Worm (Caenorhabditis elegans) whole organism, young adult: ENCODE data around the gene aptf-3.
A peak's percentile ranks its signal among the peaks of the same experiment; 100 is the strongest.

Experiments
- B0035.1 ChIP-seq: sonication (generic microtip); optimal IDR thresholded peaks from 2 replicates; lab custom pipeline; 2016; ENCODE audit warnings: missing genetic modification characterization, mild to moderate bottlenecking, missing compliant biosample characterization, missing genotype, missing genetic modification reagents
- F10E7.11 ChIP-seq: sonication (generic microtip); optimal IDR thresholded peaks from 2 replicates; lab custom pipeline; 2017; ENCODE audit warnings: mild to moderate bottlenecking, missing genetic modification characterization, moderate library complexity, missing compliant biosample characterization
- F23B12.7 ChIP-seq: sonication (generic microtip); optimal IDR thresholded peaks from 2 replicates; lab custom pipeline; 2017; ENCODE audit warnings: missing genetic modification characterization, mild to moderate bottlenecking, missing compliant biosample characterization, antibody characterized with exemption, moderate library complexity; ENCODE audit not compliant: insufficient read depth
- F52B5.7 ChIP-seq: sonication (generic microtip); optimal IDR thresholded peaks from 2 replicates; lab custom pipeline; 2016; ENCODE audit warnings: mild to moderate bottlenecking, missing genetic modification characterization, missing compliant biosample characterization
- F55B11.4 ChIP-seq: sonication (generic microtip); optimal IDR thresholded peaks from 2 replicates; lab custom pipeline; 2016; ENCODE audit warnings: missing compliant biosample characterization, missing genetic modification characterization, borderline replicate concordance; ENCODE audit not compliant: insufficient read depth
- F57C9.4 ChIP-seq: sonication (generic microtip); optimal IDR thresholded peaks from 2 replicates; lab custom pipeline; 2017; ENCODE audit warnings: mild to moderate bottlenecking, missing genetic modification characterization, missing compliant biosample characterization
- K11D2.4 ChIP-seq: fragments of 200-800 bp; sonication (Bioruptor generic); IDR thresholded peaks from 2 replicates; pipeline ENCODE4 v1.3.6; 2022; ENCODE audit warnings: missing genetic modification reagents, missing genetic modification characterization, missing compliant biosample characterization
- K12H6.12 ChIP-seq: fragments of 200-800 bp; sonication (Bioruptor generic); optimal IDR thresholded peaks from 2 replicates; lab custom pipeline; 2018; ENCODE audit warnings: mild to moderate bottlenecking, missing genetic modification characterization, missing compliant biosample characterization
- T07F8.4 ChIP-seq: sonication (generic microtip); optimal IDR thresholded peaks from 2 replicates; lab custom pipeline; 2016; ENCODE audit warnings: mild to moderate bottlenecking, missing genetic modification characterization, moderate library complexity, missing compliant biosample characterization
- Y53G8AR.9 ChIP-seq: fragments of 200-800 bp; sonication (Bioruptor generic); conservative IDR thresholded peaks from 2 replicates; pipeline ENCODE4 v1.3.6; 2022; ENCODE audit warnings: missing genetic modification reagents, missing genetic modification characterization, missing compliant biosample characterization
- Y67H2A.10 ChIP-seq: fragments of 200-800 bp; sonication (Bioruptor generic); conservative IDR thresholded peaks from 2 replicates; pipeline ENCODE4 v1.3.6; 2022; ENCODE audit warnings: missing genetic modification reagents, missing genetic modification characterization, missing compliant biosample characterization
- Y95B8A.8 ChIP-seq: fragments of 200-800 bp; sonication (Bioruptor generic); IDR thresholded peaks from 2 replicates; pipeline ENCODE4 v1.3.6; 2022; ENCODE audit warnings: missing genetic modification reagents, missing genetic modification characterization, missing compliant biosample characterization
- ZK185.1 ChIP-seq: sonication (generic microtip); optimal IDR thresholded peaks from 2 replicates; lab custom pipeline; 2016; ENCODE audit warnings: mild to moderate bottlenecking, missing genetic modification characterization, missing compliant biosample characterization; ENCODE audit not compliant: poor library complexity, severe bottlenecking
- ccch-3 ChIP-seq: fragments of 200-800 bp; sonication (Bioruptor generic); optimal IDR thresholded peaks from 2 replicates; lab custom pipeline; 2018; ENCODE audit warnings: mild to moderate bottlenecking, missing genetic modification characterization, missing compliant biosample characterization
- ceh-40 ChIP-seq: fragments of 200-800 bp; sonication (Bioruptor generic); IDR thresholded peaks from 2 replicates; pipeline ENCODE4 v1.3.6; 2022; ENCODE audit warnings: missing genetic modification characterization, missing compliant biosample characterization
- ceh-91 ChIP-seq: fragments of 200-800 bp; sonication (Bioruptor generic); IDR thresholded peaks from 2 replicates; pipeline ENCODE4 v1.3.6; 2022; ENCODE audit warnings: missing genetic modification reagents, missing genetic modification characterization, missing compliant biosample characterization
- egl-44 ChIP-seq: fragments of 200-800 bp; sonication (Bioruptor generic); IDR thresholded peaks from 2 replicates; pipeline ENCODE4 v1.3.6; 2022; ENCODE audit warnings: missing genetic modification reagents, missing genetic modification characterization, missing compliant biosample characterization
- egrh-3 ChIP-seq: fragments of 200-800 bp; sonication (Bioruptor generic); IDR thresholded peaks from 2 replicates; pipeline ENCODE4 v1.3.6; 2022; ENCODE audit warnings: missing genetic modification reagents, missing genetic modification characterization, missing compliant biosample characterization
- ekl-4 ChIP-seq: fragments of 200-800 bp; sonication (Bioruptor generic); IDR thresholded peaks from 2 replicates; pipeline ENCODE4 v1.3.6; 2022; ENCODE audit warnings: missing genetic modification reagents, missing genetic modification characterization, missing compliant biosample characterization
- hlh-12 ChIP-seq: sonication (generic microtip); optimal IDR thresholded peaks from 2 replicates; lab custom pipeline; 2016; ENCODE audit warnings: missing genetic modification characterization, missing compliant biosample characterization
- hrde-1 ChIP-seq: sonication (generic microtip); optimal IDR thresholded peaks from 2 replicates; lab custom pipeline; 2016; ENCODE audit warnings: missing genetic modification characterization, mild to moderate bottlenecking, missing compliant biosample characterization, moderate library complexity, missing genotype, missing genetic modification reagents, borderline replicate concordance
- lin-54 ChIP-seq: fragments of 200-800 bp; sonication (Bioruptor generic); optimal IDR thresholded peaks from 2 replicates; lab custom pipeline; 2018; ENCODE audit warnings: mild to moderate bottlenecking, missing genetic modification characterization, missing compliant biosample characterization
- lir-1 ChIP-seq: fragments of 200-800 bp; sonication (Bioruptor generic); conservative IDR thresholded peaks from 2 replicates; pipeline ENCODE4 v1.3.6; 2022; ENCODE audit warnings: missing genetic modification reagents, missing genetic modification characterization, missing compliant biosample characterization
- madf-3 ChIP-seq: fragments of 200-800 bp; sonication (Bioruptor generic); IDR thresholded peaks from 2 replicates; pipeline ENCODE4 v1.3.6; 2022; ENCODE audit warnings: missing genetic modification reagents, missing genetic modification characterization, missing compliant biosample characterization
- mcd-1 ChIP-seq: fragments of 200-800 bp; sonication (Bioruptor generic); IDR thresholded peaks from 2 replicates; pipeline ENCODE4 v1.3.6; 2022; ENCODE audit warnings: missing genetic modification reagents, missing genetic modification characterization, missing compliant biosample characterization
- mxl-1 ChIP-seq: sonication (generic microtip); optimal IDR thresholded peaks from 2 replicates; lab custom pipeline; 2016; ENCODE audit warnings: missing genetic modification characterization, missing compliant biosample characterization
- nfya-1 ChIP-seq: sonication (generic microtip); optimal IDR thresholded peaks from 2 replicates; lab custom pipeline; 2017; ENCODE audit warnings: antibody characterized with exemption, missing compliant biosample characterization, missing genetic modification characterization, borderline replicate concordance; ENCODE audit not compliant: insufficient read depth
- nhr-120 ChIP-seq: fragments of 200-800 bp; sonication (Bioruptor generic); IDR thresholded peaks from 2 replicates; pipeline ENCODE4 v1.3.6; 2022; ENCODE audit warnings: missing genetic modification characterization, missing compliant biosample characterization
- nhr-27 ChIP-seq: fragments of 200-800 bp; sonication (Bioruptor generic); optimal IDR thresholded peaks from 2 replicates; lab custom pipeline; 2018; ENCODE audit warnings: mild to moderate bottlenecking, missing genetic modification characterization, moderate library complexity, missing compliant biosample characterization
- nhr-80 ChIP-seq: sonication (generic microtip); optimal IDR thresholded peaks from 2 replicates; lab custom pipeline; 2016; ENCODE audit warnings: missing genetic modification characterization, missing compliant biosample characterization
- nhr-90 ChIP-seq: sonication (generic microtip); optimal IDR thresholded peaks from 2 replicates; lab custom pipeline; 2016; ENCODE audit warnings: missing genotype, mild to moderate bottlenecking, missing genetic modification characterization, missing compliant biosample characterization
- pbrm-1 ChIP-seq: fragments of 200-800 bp; sonication (Bioruptor generic); IDR thresholded peaks from 2 replicates; pipeline ENCODE4 v1.3.6; 2022; ENCODE audit warnings: missing genetic modification reagents, missing genetic modification characterization, missing compliant biosample characterization
- pha-4 ChIP-seq: fragments of 150-350 bp; sonication (generic microtip); optimal IDR thresholded peaks from 2 replicates; lab custom pipeline; 2014; ENCODE audit warnings: missing biosample characterization, missing genetic modification reagents, missing genetic modification characterization
- rec-8 ChIP-seq, 2 experiments: sonication (generic microtip); optimal IDR thresholded peaks; 2 replicates each; lab custom pipeline; 2016; ENCODE audit warnings: mild to moderate bottlenecking in 2 of 2, missing genetic modification characterization in 2 of 2, missing genetic modification reagents in 2 of 2, missing genotype in 2 of 2, missing biosample characterization in 1 of 2, missing compliant biosample characterization in 1 of 2, moderate library complexity in 1 of 2
- repo-1 ChIP-seq: sonication (generic microtip); optimal IDR thresholded peaks from 2 replicates; lab custom pipeline; 2017; ENCODE audit warnings: mild to moderate bottlenecking, missing genetic modification characterization, missing compliant biosample characterization
- rpc-1 ChIP-seq, 2 experiments: fragments of 150-350 bp in 1 of 2; sonication (generic microtip) in 1 of 2; optimal IDR thresholded peaks; 2 replicates each; lab custom pipeline; 2014 to 2018; ENCODE audit warnings: missing biosample characterization in 1 of 2, missing genetic modification characterization in 1 of 2, missing genetic modification reagents in 1 of 2, missing genotype in 1 of 2
- sdz-38 ChIP-seq: sonication (generic microtip); optimal IDR thresholded peaks from 2 replicates; lab custom pipeline; 2016; ENCODE audit warnings: missing genotype, missing genetic modification characterization, missing compliant biosample characterization
- sea-2 ChIP-seq: fragments of 200-800 bp; sonication (Bioruptor generic); IDR thresholded peaks from 2 replicates; pipeline ENCODE4 v1.3.6; 2022; ENCODE audit warnings: missing genetic modification characterization, missing compliant biosample characterization
- snpc-1.1 ChIP-seq: sonication (generic microtip); optimal IDR thresholded peaks from 2 replicates; lab custom pipeline; 2017; ENCODE audit warnings: missing genetic modification characterization, mild to moderate bottlenecking, missing compliant biosample characterization, antibody characterized with exemption, moderate library complexity, missing genotype, missing genetic modification reagents; ENCODE audit not compliant: insufficient read depth
- snpc-4 ChIP-seq, 5 experiments: fragments of 150-350 bp in 1 of 5; sonication (generic microtip) in 4 of 5; optimal IDR thresholded peaks; 2 replicates each; lab custom pipeline; 2014 to 2018; ENCODE audit warnings: missing genetic modification characterization in 5 of 5, missing biosample characterization in 3 of 5, antibody characterized with exemption in 2 of 5, mild to moderate bottlenecking in 2 of 5, missing compliant biosample characterization in 2 of 5, missing genotype in 2 of 5, moderate library complexity in 2 of 5, missing genetic modification reagents in 1 of 5
- tbx-9 ChIP-seq: sonication (generic microtip); optimal IDR thresholded peaks from 2 replicates; lab custom pipeline; 2016; ENCODE audit warnings: borderline replicate concordance, missing genetic modification characterization, inconsistent platforms, missing compliant biosample characterization
- tlf-1 ChIP-seq: fragments of 200-800 bp; sonication (Bioruptor generic); optimal IDR thresholded peaks from 2 replicates; lab custom pipeline; 2018; ENCODE audit warnings: mild to moderate bottlenecking, missing genetic modification characterization, missing compliant biosample characterization
- xnd-1 ChIP-seq: sonication (generic microtip); optimal IDR thresholded peaks from 2 replicates; lab custom pipeline; 2016; ENCODE audit warnings: missing genotype, missing genetic modification reagents, missing genetic modification characterization, missing compliant biosample characterization
- ztf-22 ChIP-seq: fragments of 200-800 bp; sonication (Bioruptor generic); optimal IDR thresholded peaks from 2 replicates; lab custom pipeline; 2018; ENCODE audit warnings: mild to moderate bottlenecking, missing genetic modification characterization, moderate library complexity, missing compliant biosample characterization
- ztf-6 ChIP-seq: fragments of 200-800 bp; sonication (Bioruptor generic); IDR thresholded peaks from 2 replicates; pipeline ENCODE4 v1.3.6; 2022; ENCODE audit warnings: missing genetic modification reagents, missing genetic modification characterization, missing compliant biosample characterization

Gene aptf-3

ce11 chrII:8559188-8559587 is 34.8 kb upstream of the aptf-3 start (continued):
- no peak for TF ChIP-seq B0035.1 (tag; lab: Kevin White, UChicago)
- no peak for TF ChIP-seq pha-4 (tag; lab: Kevin White, UChicago)
- no peak for TF ChIP-seq snpc-4 (GFP tag; optimal IDR thresholded peaks at IDR 0.05; lab: Kevin White, UChicago)
- no peak for TF ChIP-seq snpc-4 (tag; optimal IDR thresholded peaks at IDR 0.05; lab: Kevin White, UChicago)
- no peak for TF ChIP-seq egl-44 (GFP tag; lab: Robert Waterston, UW)
- no peak for TF ChIP-seq Y67H2A.10 (GFP tag; lab: Robert Waterston, UW)

DNA sequence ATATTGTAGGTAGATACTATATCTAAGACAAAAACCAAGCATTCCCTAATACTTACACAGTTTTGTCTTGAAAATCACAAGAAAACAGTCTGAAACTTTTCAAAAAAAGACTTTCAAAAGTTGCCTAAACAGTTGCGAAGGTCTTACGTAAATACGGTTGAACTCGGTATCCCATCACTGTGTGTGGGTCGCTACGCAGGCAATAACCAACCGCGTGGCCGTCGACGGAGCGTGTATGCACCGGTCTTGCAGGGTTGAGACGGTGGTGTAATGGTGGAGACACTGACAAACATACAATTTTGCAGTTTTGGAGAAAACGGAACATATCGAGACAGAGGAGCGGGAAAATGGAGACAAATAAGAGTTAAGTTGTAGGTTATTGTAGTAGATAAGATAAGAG is 32.8 kb upstream of the aptf-3 start, which contains the start of gene iff-2:
TSS of gene iff-2 (minus strand) at position 141 of the 400 bp plus-strand sequence.
- TF ChIP-seq nhr-80 (tag; lab: Kevin White, UChicago), result peak; percentile 100
- peak; percentile 14 for TF ChIP-seq snpc-1.1 (tag; lab: Kevin White, UChicago)
- no peak for TF ChIP-seq mxl-1 (tag; lab: Kevin White, UChicago)
- no peak for TF ChIP-seq rec-8 (tag; optimal IDR thresholded peaks at IDR 0.05; lab: Kevin White, UChicago)
- TF ChIP-seq xnd-1 (tag; lab: Kevin White, UChicago), result no peak
- TF ChIP-seq ztf-22 (GFP tag; lab: Kevin White, UChicago), result peak; percentile 95
- no peak for TF ChIP-seq hlh-12 (tag; lab: Kevin White, UChicago)
- peak; percentile 98 for TF ChIP-seq tlf-1 (GFP tag; lab: Kevin White, UChicago)
- peak; percentile 6 for TF ChIP-seq rpc-1 (optimal IDR thresholded peaks at IDR 0.05; lab: Kevin White, UChicago)
- no peak for TF ChIP-seq rpc-1 (tag; optimal IDR thresholded peaks at IDR 0.05; lab: Kevin White, UChicago)
- peak; percentile 98 for TF ChIP-seq lin-54 (GFP tag; lab: Kevin White, UChicago)
- no peak for TF ChIP-seq egrh-3 (GFP tag; lab: Robert Waterston, UW)
- no peak for TF ChIP-seq hrde-1 (tag; lab: Kevin White, UChicago)
- TF ChIP-seq T07F8.4 (tag; lab: Kevin White, UChicago), result peak; percentile 65
- no peak for TF ChIP-seq F55B11.4 (tag; lab: Kevin White, UChicago)
- TF ChIP-seq K12H6.12 (tag; lab: Kevin White, UChicago), result peak; percentile 99
- peak; percentile 62 for TF ChIP-seq nhr-27 (tag; lab: Kevin White, UChicago)
- peak; percentile 80; the same call in 1 of the 2 replicates for TF ChIP-seq nhr-120 (GFP tag; lab: Robert Waterston, UW)
- TF ChIP-seq F52B5.7 (tag; lab: Kevin White, UChicago), result peak; percentile 85
- 0 out of 2 replicates have a peak, but pooled peaks have one; percentile 64 for TF ChIP-seq ceh-40 (GFP tag; lab: Robert Waterston, UW)
- peak; percentile 92 for TF ChIP-seq Y95B8A.8 (GFP tag; lab: Robert Waterston, UW)
- peak; percentile 95 for TF ChIP-seq ZK185.1
- peak; percentile 97 for TF ChIP-seq ekl-4 (GFP tag; lab: Robert Waterston, UW)
- TF ChIP-seq lir-1 (GFP tag; lab: Robert Waterston, UW), result peak; percentile 97
- no peak for TF ChIP-seq nfya-1
- TF ChIP-seq ccch-3 (GFP tag; lab: Kevin White, UChicago), result peak; percentile 39
- peak; percentile 95 for TF ChIP-seq F23B12.7 (tag; lab: Kevin White, UChicago)
- TF ChIP-seq pbrm-1 (GFP tag; lab: Robert Waterston, UW), result peak; percentile 98
- no peak for TF ChIP-seq F57C9.4
- peak; percentile 98 for TF ChIP-seq Y53G8AR.9
- TF ChIP-seq ceh-91 (GFP tag; lab: Robert Waterston, UW), result peak; percentile 64
- TF ChIP-seq F10E7.11, result peak; percentile 23
- peak; percentile 97; the same call in 1 of the 2 replicates for TF ChIP-seq madf-3 (GFP tag; lab: Robert Waterston, UW)
- TF ChIP-seq K11D2.4 (GFP tag; lab: Robert Waterston, UW), result peak; percentile 97
- TF ChIP-seq mcd-1 (GFP tag; lab: Robert Waterston, UW), result peak; percentile 100
- TF ChIP-seq repo-1 (tag; lab: Kevin White, UChicago), result peak; percentile 93
- TF ChIP-seq tbx-9 (tag; lab: Kevin White, UChicago), result no peak
- TF ChIP-seq pha-4 (tag; lab: Kevin White, UChicago), result peak; percentile 99
- TF ChIP-seq ztf-6 (GFP tag; lab: Robert Waterston, UW), result peak; percentile 95
- peak; percentile 95 for TF ChIP-seq nhr-90 (tag; lab: Kevin White, UChicago)
- no peak for TF ChIP-seq sdz-38 (tag; lab: Kevin White, UChicago)
- TF ChIP-seq sea-2 (GFP tag; lab: Robert Waterston, UW), result no peak
